Fruit fly (Drosophila melanogaster): ENCODE data around the gene Skp2.

The Skp2 gene

dm6 chr3R:4337580-4337979 is at the start of gene Skp2, which contains the start of gene CG1103 (continued):
- TF ChIP-seq gro (GFP tag; optimal IDR thresholded peaks at IDR 0.05): no peak
- peak; percentile 48 for TF ChIP-seq Scr (GFP tag; IDR thresholded peaks at IDR 0.05; ENCODE audit: partially characterized antibody)
- no peak for TF ChIP-seq CG9609 (GFP tag; optimal IDR thresholded peaks at IDR 0.05)
- TF ChIP-seq Gug (GFP tag; IDR thresholded peaks at IDR 0.05): no peak
- no peak for TF ChIP-seq fd3F (GFP tag; optimal IDR thresholded peaks at IDR 0.05)
- no peak for TF ChIP-seq lmd (GFP tag; IDR thresholded peaks at IDR 0.05)
- TF ChIP-seq CG3995 (GFP tag; optimal IDR thresholded peaks at IDR 0.05): no peak
- TF ChIP-seq tll (GFP tag; optimal IDR thresholded peaks at IDR 0.05): peak in 1 of 2 experiments; percentile 33
- TF ChIP-seq CG14710 (tag; optimal IDR thresholded peaks at IDR 0.05): peak; percentile 22
- no peak for TF ChIP-seq CG42726 (GFP tag; IDR thresholded peaks at IDR 0.05; ENCODE audit: partially characterized antibody)
- TF ChIP-seq emc (GFP tag; optimal IDR thresholded peaks at IDR 0.05): no peak
- TF ChIP-seq gsb (GFP tag; IDR thresholded peaks at IDR 0.05): no peak
- peak; percentile 68 for TF ChIP-seq CG9797 (GFP tag; optimal IDR thresholded peaks at IDR 0.05)
- TF ChIP-seq gcm2 (GFP tag; optimal IDR thresholded peaks at IDR 0.05): no peak
- 0 out of 3 replicates have a peak, but pooled peaks have one; percentile 39 for TF ChIP-seq CG7963 (GFP tag; IDR thresholded peaks at IDR 0.05; ENCODE audit: partially characterized antibody)
- peak; percentile 51 for TF ChIP-seq BEAF-32 (GFP tag; optimal IDR thresholded peaks at IDR 0.05)
- no peak for TF ChIP-seq CG7745 (tag; optimal IDR thresholded peaks at IDR 0.05)
- TF ChIP-seq CG4854 (GFP tag; optimal IDR thresholded peaks at IDR 0.05): no peak
- TF ChIP-seq dmrt11E (tag; optimal IDR thresholded peaks at IDR 0.05): no peak
- peak; percentile 28 for TF ChIP-seq CG8924 (tag; optimal IDR thresholded peaks at IDR 0.05)
- no peak for TF ChIP-seq CG6175 (GFP tag; IDR thresholded peaks at IDR 0.05)

- no peak for TF ChIP-seq fru (optimal IDR thresholded peaks at IDR 0.05)
- TF ChIP-seq Med (GFP tag): peak; percentile 39
- no peak for TF ChIP-seq Trl (optimal IDR thresholded peaks at IDR 0.05)
- no peak for TF ChIP-seq Trl (GFP tag; optimal IDR thresholded peaks at IDR 0.05)
- TF ChIP-seq Scr (GFP tag; IDR thresholded peaks at IDR 0.05; ENCODE audit: partially characterized antibody): no peak
- TF ChIP-seq CG1024 (GFP tag; IDR thresholded peaks at IDR 0.05): 0 out of 2 replicates have a peak, but pooled peaks have one; percentile 9
- no peak for TF ChIP-seq CG30403 (GFP tag; optimal IDR thresholded peaks at IDR 0.05)
- TF ChIP-seq fd64A (GFP tag; optimal IDR thresholded peaks at IDR 0.05): no peak
- TF ChIP-seq sc (optimal IDR thresholded peaks at IDR 0.05): no peak
- TF ChIP-seq sc (GFP tag; optimal IDR thresholded peaks at IDR 0.05): no peak
- no peak for TF ChIP-seq Nf-YB (GFP tag; optimal IDR thresholded peaks at IDR 0.05)
- no peak for TF ChIP-seq CG11696 (GFP tag; IDR thresholded peaks at IDR 0.05)
- no peak for TF ChIP-seq kni (GFP tag; optimal IDR thresholded peaks at IDR 0.05)
Observed at dm6 chr3R:4382165-4382564, 44.7 kb upstream of the Skp2 start.

dm6 chr3R:4381079-4381919 is 43.8 kb upstream of the Skp2 start, which contains the start of gene Cont:
Gene Cont (plus strand): TSS chr3R:4381306.
- TF ChIP-seq CG6813 (GFP tag; optimal IDR thresholded peaks at IDR 0.05): no peak
- TF ChIP-seq Side (GFP tag; optimal IDR thresholded peaks at IDR 0.05): no peak
- TF ChIP-seq wor (GFP tag; IDR thresholded peaks at IDR 0.05): no peak
- TF ChIP-seq p53 (GFP tag; optimal IDR thresholded peaks at IDR 0.05): no peak
- TF ChIP-seq CG4617 (GFP tag; optimal IDR thresholded peaks at IDR 0.05; ENCODE audit: borderline replicate concordance): peak; percentile 48
- TF ChIP-seq CTCF (GFP tag; optimal IDR thresholded peaks at IDR 0.05): no peak
- TF ChIP-seq wek (GFP tag; optimal IDR thresholded peaks at IDR 0.05): no peak
- TF ChIP-seq CHES-1-like (GFP tag; optimal IDR thresholded peaks at IDR 0.05): no peak
- TF ChIP-seq CG11560 (tag; IDR thresholded peaks at IDR 0.05): peak; percentile 92
- TF ChIP-seq CG2875 (GFP tag; optimal IDR thresholded peaks at IDR 0.05): no peak
- no peak for TF ChIP-seq seq (GFP tag; IDR thresholded peaks at IDR 0.05)
- no peak for TF ChIP-seq Fer2 (tag; optimal IDR thresholded peaks at IDR 0.05)
- TF ChIP-seq maf-S (GFP tag; optimal IDR thresholded peaks at IDR 0.05): no peak
- no peak for TF ChIP-seq CG7987 (GFP tag; optimal IDR thresholded peaks at IDR 0.05)
- TF ChIP-seq CG9727 (GFP tag; optimal IDR thresholded peaks at IDR 0.05): no peak
- no peak for TF ChIP-seq CG4404 (GFP tag; IDR thresholded peaks at IDR 0.05)
- no peak for TF ChIP-seq CG7839 (tag; optimal IDR thresholded peaks at IDR 0.05)
